Worm (Caenorhabditis elegans) whole organism, midembryonic: Measurements from ENCODE around the gene ppm-2.

Experiments
- T22C8.4 ChIP-seq: fragments of 200-800 bp; sonication (Bioruptor generic); IDR thresholded peaks from 2 replicates; pipeline ENCODE4 v1.3.6; 2022; ENCODE audit warnings: missing genetic modification characterization, missing compliant biosample characterization
- cog-1 ChIP-seq: sonication (generic microtip); optimal IDR thresholded peaks from 2 replicates; lab custom pipeline; 2016; ENCODE audit warnings: missing genetic modification characterization, missing compliant biosample characterization
- flt-1 ChIP-seq: fragments of 200-800 bp; sonication (Bioruptor generic); IDR thresholded peaks from 2 replicates; pipeline ENCODE4 v1.3.6; 2022; ENCODE audit warnings: missing genetic modification characterization, missing compliant biosample characterization
- klf-2 ChIP-seq: fragments of 200-800 bp; sonication (Bioruptor generic); conservative IDR thresholded peaks from 2 replicates; pipeline ENCODE4 v1.3.6; 2022; ENCODE audit warnings: missing genetic modification reagents, missing genetic modification characterization, missing compliant biosample characterization
- ref-1 ChIP-seq: fragments of 200-800 bp; sonication (Bioruptor generic); conservative IDR thresholded peaks from 2 replicates; pipeline ENCODE4 v1.3.6; 2022; ENCODE audit warnings: missing genetic modification reagents, missing genetic modification characterization, missing compliant biosample characterization
- tab-1 ChIP-seq: fragments of 200-800 bp; sonication (Bioruptor generic); IDR thresholded peaks from 2 replicates; pipeline ENCODE4 v1.3.6; 2022; ENCODE audit warnings: missing genetic modification characterization, missing compliant biosample characterization
- ztf-23 ChIP-seq: fragments of 200-800 bp; sonication (Bioruptor generic); IDR thresholded peaks from 2 replicates; pipeline ENCODE4 v1.3.6; 2022; ENCODE audit warnings: missing genetic modification reagents, missing genetic modification characterization, missing compliant biosample characterization
- ztf-29 ChIP-seq: fragments of 200-800 bp; sonication (Bioruptor generic); IDR thresholded peaks from 2 replicates; pipeline ENCODE4 v1.3.6; 2022; ENCODE audit warnings: missing genetic modification reagents, missing genetic modification characterization, missing compliant biosample characterization

DNA sequence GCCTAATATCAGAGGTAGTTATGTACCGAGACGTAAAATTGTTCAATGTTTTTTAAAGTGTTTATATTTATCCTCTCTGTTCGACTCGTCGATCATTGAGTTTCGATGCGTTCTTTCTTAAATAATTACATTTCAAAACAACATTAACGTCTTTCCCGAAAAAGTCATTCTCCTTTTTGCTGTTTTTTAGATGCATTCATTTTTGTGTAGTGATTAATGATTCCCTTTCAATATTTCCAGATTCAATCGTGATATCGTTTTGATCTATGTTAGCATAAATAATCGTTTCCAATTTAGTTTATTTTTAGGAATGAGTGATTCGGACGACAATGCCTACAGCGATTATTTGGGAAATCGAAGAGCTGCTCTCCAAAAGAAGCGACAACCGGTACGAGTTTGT is 43.4 kb downstream of the ppm-2 start, which contains the start of gene T04A8.8:
- TF ChIP-seq ref-1 (GFP tag; lab: Robert Waterston, UW) = no peak
- no peak for TF ChIP-seq ztf-23 (GFP tag; lab: Robert Waterston, UW)
- no peak for TF ChIP-seq flt-1
- no peak for TF ChIP-seq tab-1 (GFP tag; lab: Robert Waterston, UW)
- TF ChIP-seq ztf-29 (GFP tag; lab: Robert Waterston, UW) = no peak
- TF ChIP-seq T22C8.4 (GFP tag; lab: Robert Waterston, UW) = no peak
- no peak for TF ChIP-seq klf-2 (GFP tag; lab: Robert Waterston, UW)
- TF ChIP-seq cog-1 = no peak
